Fruit fly (Drosophila melanogaster) whole organism, embryonic: ENCODE measurements around the gene Sidpn.

Experiments
- Abd-B ChIP-seq: fragments of 200-800 bp; sonication (Bioruptor generic); optimal IDR thresholded peaks from 2 replicates; lab custom pipeline; 2018; ENCODE audit warnings: missing biosample characterization, mild to moderate bottlenecking, missing genetic modification characterization, moderate library complexity
- BEAF-32 ChIP-seq: fragments of 200-800 bp; sonication (Bioruptor generic); optimal IDR thresholded peaks from 3 replicates; lab custom pipeline; 2017; ENCODE audit warnings: missing biosample characterization, missing genetic modification characterization, mild to moderate bottlenecking, moderate library complexity, missing genetic modification reagents
- CG11504 ChIP-seq: fragments of 200-800 bp; sonication (Bioruptor generic); optimal IDR thresholded peaks from 3 replicates; lab custom pipeline; 2019; ENCODE audit warnings: missing biosample characterization, mild to moderate bottlenecking, missing genetic modification characterization, moderate library complexity
- CG13123 ChIP-seq: fragments of 200-800 bp; sonication (Bioruptor generic); optimal IDR thresholded peaks from 2 replicates; lab custom pipeline; 2016; ENCODE audit warnings: missing biosample characterization, missing genetic modification characterization
- CG17186 ChIP-seq: fragments of 200-800 bp; sonication (Bioruptor generic); optimal IDR thresholded peaks from 3 replicates; lab custom pipeline; 2017; ENCODE audit warnings: missing biosample characterization, missing genetic modification reagents, missing genetic modification characterization
- CG17361 ChIP-seq: fragments of 200-800 bp; sonication (Bioruptor generic); IDR thresholded peaks from 3 replicates; pipeline ENCODE4 v1.3.6; 2022; ENCODE audit warnings: missing biosample characterization, missing genetic modification characterization
- CG18262 ChIP-seq: fragments of 200-800 bp; optimal IDR thresholded peaks from 3 replicates; lab custom pipeline; 2019; ENCODE audit warnings: missing biosample characterization, mild to moderate bottlenecking, missing genetic modification characterization, moderate library complexity
- CG2120 ChIP-seq: fragments of 200-800 bp; sonication (Bioruptor generic); optimal IDR thresholded peaks from 3 replicates; lab custom pipeline; 2016; ENCODE audit warnings: missing biosample characterization, missing genetic modification characterization
- CG30403 ChIP-seq: fragments of 200-800 bp; sonication (Bioruptor generic); optimal IDR thresholded peaks from 3 replicates; lab custom pipeline; 2016; ENCODE audit warnings: missing biosample characterization, missing genetic modification characterization
- CG31388 ChIP-seq: fragments of 200-800 bp; sonication (Bioruptor generic); optimal IDR thresholded peaks from 2 replicates; lab custom pipeline; 2016; ENCODE audit warnings: missing biosample characterization, missing genetic modification characterization
- CG34224 ChIP-seq: fragments of 200-800 bp; sonication (Bioruptor generic); IDR thresholded peaks from 3 replicates; pipeline ENCODE4 v1.3.6; 2022; ENCODE audit warnings: missing biosample characterization, missing genetic modification characterization; ENCODE audit not compliant: partially characterized antibody
- CG42726 ChIP-seq: fragments of 200-800 bp; sonication (Bioruptor generic); IDR thresholded peaks from 2 replicates; pipeline ENCODE4 v1.3.6; 2022; ENCODE audit warnings: missing biosample characterization, missing genetic modification characterization; ENCODE audit not compliant: partially characterized antibody
- CG5245 ChIP-seq: fragments of 200-800 bp; sonication (Bioruptor generic); optimal IDR thresholded peaks from 3 replicates; lab custom pipeline; 2016; ENCODE audit warnings: missing biosample characterization, missing genetic modification characterization
- CG6689 ChIP-seq: fragments of 200-800 bp; sonication (Bioruptor generic); IDR thresholded peaks from 2 replicates; pipeline ENCODE4 v1.3.6; 2022; ENCODE audit warnings: missing biosample characterization, missing genetic modification characterization
- CG8478 ChIP-seq: fragments of >200 bp; optimal IDR thresholded peaks from 2 replicates; lab custom pipeline; 2018
- CG9797 ChIP-seq: fragments of 200-800 bp; sonication (Bioruptor generic); optimal IDR thresholded peaks from 3 replicates; lab custom pipeline; 2018; ENCODE audit warnings: missing biosample characterization, mild to moderate bottlenecking, missing genetic modification characterization
- CG9932 ChIP-seq: fragments of 200-800 bp; sonication (Bioruptor generic); IDR thresholded peaks from 2 replicates; pipeline ENCODE4 v1.3.6; 2022; ENCODE audit warnings: missing biosample characterization, missing genetic modification characterization
- Ets97D ChIP-seq: fragments of 200-800 bp; sonication (Bioruptor generic); optimal IDR thresholded peaks from 3 replicates; lab custom pipeline; 2016; ENCODE audit warnings: missing biosample characterization, missing genetic modification characterization
- Fer3 ChIP-seq: fragments of 200-800 bp; sonication (Bioruptor generic); optimal IDR thresholded peaks from 2 replicates; lab custom pipeline; 2018; ENCODE audit warnings: missing biosample characterization, mild to moderate bottlenecking, missing genetic modification characterization, moderate library complexity
- Gug ChIP-seq: fragments of 200-800 bp; sonication (Bioruptor generic); IDR thresholded peaks from 4 replicates; pipeline ENCODE4 v1.3.6; 2022; ENCODE audit warnings: missing biosample characterization, missing genetic modification characterization
- HLH3B ChIP-seq: fragments of 200-800 bp; sonication (Bioruptor generic); IDR thresholded peaks from 2 replicates; pipeline ENCODE4 v1.3.6; 2022; ENCODE audit warnings: missing biosample characterization, missing genetic modification characterization
- HLH54F ChIP-seq: fragments of 200-800 bp; sonication (Bioruptor generic); optimal IDR thresholded peaks from 3 replicates; lab custom pipeline; 2016; ENCODE audit warnings: missing biosample characterization, missing genetic modification characterization
- Hmr ChIP-seq: fragments of 200-800 bp; sonication (Bioruptor generic); optimal IDR thresholded peaks from 3 replicates; lab custom pipeline; 2017; ENCODE audit warnings: mild to moderate bottlenecking, missing biosample characterization, missing genetic modification reagents, missing genetic modification characterization
- Lhr ChIP-seq: fragments of 200-800 bp; sonication (Bioruptor generic); optimal IDR thresholded peaks from 3 replicates; lab custom pipeline; 2017; ENCODE audit warnings: mild to moderate bottlenecking, missing biosample characterization, missing genetic modification reagents, missing genetic modification characterization
- Lim3 ChIP-seq: fragments of 200-800 bp; sonication (Bioruptor generic); IDR thresholded peaks from 2 replicates; pipeline ENCODE4 v1.3.6; 2022; ENCODE audit warnings: missing biosample characterization, missing genetic modification characterization
- Rx ChIP-seq: fragments of 200-800 bp; sonication (Bioruptor generic); IDR thresholded peaks from 2 replicates; pipeline ENCODE4 v1.3.6; 2022; ENCODE audit warnings: missing biosample characterization, missing genetic modification characterization
- Sox100B ChIP-seq: fragments of 200-800 bp; sonication (Bioruptor generic); optimal IDR thresholded peaks from 3 replicates; lab custom pipeline; 2018; ENCODE audit warnings: missing biosample characterization, mild to moderate bottlenecking, missing genetic modification characterization
- Sox102F ChIP-seq: fragments of 200-800 bp; sonication (Bioruptor generic); optimal IDR thresholded peaks from 2 replicates; lab custom pipeline; 2018; ENCODE audit warnings: missing biosample characterization, mild to moderate bottlenecking, missing genetic modification characterization, moderate library complexity
- ac ChIP-seq: fragments of 200-800 bp; sonication (Bioruptor generic); optimal IDR thresholded peaks from 3 replicates; lab custom pipeline; 2017; ENCODE audit warnings: missing biosample characterization, mild to moderate bottlenecking, missing genetic modification characterization
- ara ChIP-seq: fragments of 200-800 bp; sonication (Bioruptor generic); IDR thresholded peaks from 2 replicates; pipeline ENCODE4 v1.3.6; 2022; ENCODE audit warnings: missing biosample characterization, missing genetic modification characterization
- az2 ChIP-seq: fragments of 200-800 bp; sonication (Bioruptor generic); optimal IDR thresholded peaks from 3 replicates; lab custom pipeline; 2016; ENCODE audit warnings: missing biosample characterization, missing genetic modification characterization
- cato ChIP-seq: fragments of 200-800 bp; sonication (Bioruptor generic); optimal IDR thresholded peaks from 2 replicates; lab custom pipeline; 2016; ENCODE audit warnings: missing biosample characterization, missing genetic modification characterization, borderline replicate concordance
- chn ChIP-seq: fragments of 200-800 bp; sonication (Bioruptor generic); optimal IDR thresholded peaks from 2 replicates; lab custom pipeline; 2016; ENCODE audit warnings: missing biosample characterization, missing genetic modification characterization
- corto ChIP-seq: fragments of 200-800 bp; sonication (Bioruptor generic); optimal IDR thresholded peaks from 2 replicates; lab custom pipeline; 2016; ENCODE audit warnings: missing biosample characterization, mild to moderate bottlenecking, missing genetic modification characterization, moderate library complexity
- croc ChIP-seq: fragments of 200-800 bp; sonication (Bioruptor generic); conservative IDR thresholded peaks from 3 replicates; pipeline ENCODE4 v1.3.6; 2022; ENCODE audit warnings: missing biosample characterization, missing genetic modification characterization
- dimm ChIP-seq: fragments of 200-800 bp; sonication (Bioruptor generic); IDR thresholded peaks from 2 replicates; pipeline ENCODE4 v1.3.6; 2022; ENCODE audit warnings: missing biosample characterization, missing genetic modification characterization
- eve ChIP-seq, 2 experiments: fragments of >200 bp; optimal IDR thresholded peaks; 2 replicates each; lab custom pipeline; 2017; ENCODE audit warnings: missing biosample characterization in 2 of 2, missing genetic modification characterization in 2 of 2
- exex ChIP-seq: fragments of 200-800 bp; sonication (Bioruptor generic); optimal IDR thresholded peaks from 4 replicates; lab custom pipeline; 2018; ENCODE audit warnings: missing biosample characterization, mild to moderate bottlenecking, missing genetic modification characterization, moderate library complexity
- grau ChIP-seq: fragments of 200-800 bp; optimal IDR thresholded peaks from 3 replicates; lab custom pipeline; 2019; ENCODE audit warnings: missing biosample characterization, mild to moderate bottlenecking, missing genetic modification characterization, moderate library complexity
- gsb ChIP-seq: fragments of 200-800 bp; sonication (Bioruptor generic); IDR thresholded peaks from 2 replicates; pipeline ENCODE4 v1.3.6; 2022; ENCODE audit warnings: missing biosample characterization, missing genetic modification characterization
- kay ChIP-seq: fragments of 200-800 bp; sonication (Bioruptor generic); optimal IDR thresholded peaks from 2 replicates; lab custom pipeline; 2016; ENCODE audit warnings: missing biosample characterization, missing genetic modification characterization
- ken ChIP-seq: fragments of 200-800 bp; sonication (Bioruptor generic); IDR thresholded peaks from 3 replicates; pipeline ENCODE4 v1.3.6; 2022; ENCODE audit warnings: missing biosample characterization, missing genetic modification characterization
- maf-S ChIP-seq: fragments of 200-800 bp; sonication (Bioruptor generic); optimal IDR thresholded peaks from 2 replicates; lab custom pipeline; 2016; ENCODE audit warnings: missing biosample characterization, missing genetic modification characterization
- mirr ChIP-seq: fragments of 200-800 bp; sonication (Bioruptor generic); optimal IDR thresholded peaks from 3 replicates; lab custom pipeline; 2018; ENCODE audit warnings: missing biosample characterization, mild to moderate bottlenecking, missing genetic modification characterization
- odd ChIP-seq: fragments of 200-800 bp; sonication (Bioruptor generic); optimal IDR thresholded peaks from 2 replicates; lab custom pipeline; 2017; ENCODE audit warnings: missing biosample characterization, mild to moderate bottlenecking, missing genetic modification characterization
- sqz ChIP-seq: fragments of 200-800 bp; sonication (Bioruptor generic); optimal IDR thresholded peaks from 3 replicates; lab custom pipeline; 2018; ENCODE audit warnings: missing biosample characterization, mild to moderate bottlenecking, missing genetic modification characterization
- ttk ChIP-seq: fragments of 200-800 bp; sonication (Bioruptor generic); IDR thresholded peaks from 2 replicates; pipeline ENCODE4 v2.1.2; 2022; ENCODE audit warnings: missing biosample characterization, missing genetic modification characterization
- unc-4 ChIP-seq: fragments of 200-800 bp; sonication (Bioruptor generic); IDR thresholded peaks from 2 replicates; pipeline ENCODE4 v1.3.6; 2022; ENCODE audit warnings: missing biosample characterization, missing genetic modification characterization; ENCODE audit not compliant: partially characterized antibody
- usp ChIP-seq: fragments of >200 bp; optimal IDR thresholded peaks from 2 replicates; lab custom pipeline; 2017; ENCODE audit warnings: missing biosample characterization, missing genetic modification characterization
- wek ChIP-seq: fragments of 200-800 bp; sonication (Bioruptor generic); optimal IDR thresholded peaks from 3 replicates; lab custom pipeline; 2018; ENCODE audit warnings: missing biosample characterization, mild to moderate bottlenecking, missing genetic modification characterization, moderate library complexity

Gene Sidpn

dm6 chr2L:18982826-18983758 is 44.4 kb upstream of the Sidpn start (continued):
- no peak for TF ChIP-seq ac
- no peak for TF ChIP-seq HLH54F (GFP tag; lab: Kevin White, UChicago)
- no peak for TF ChIP-seq dimm
- TF ChIP-seq croc = no peak
- TF ChIP-seq sqz (GFP tag; lab: Kevin White, UChicago) = no peak
- TF ChIP-seq CG42726 (GFP tag; lab: Robert Waterston, UW) = no peak
- peak; percentile 84 for TF ChIP-seq grau (tag; lab: Kevin White, UChicago)
- TF ChIP-seq CG6689 = no peak
- no peak for TF ChIP-seq CG17186 (GFP tag; lab: Kevin White, UChicago)
- TF ChIP-seq Fer3 = no peak
- no peak for TF ChIP-seq Abd-B (GFP tag; lab: Kevin White, UChicago)
- TF ChIP-seq CG8478 (lab: Kevin White, UChicago) = no peak
- TF ChIP-seq exex (tag; lab: Kevin White, UChicago) = no peak
- TF ChIP-seq ttk (GFP tag; lab: Robert Waterston, UW) = no peak
- no peak for TF ChIP-seq HLH3B (GFP tag; lab: Robert Waterston, UW)
- TF ChIP-seq CG11504 (tag; lab: Kevin White, UChicago) = peak; percentile 51
- no peak for TF ChIP-seq Gug (GFP tag; lab: Robert Waterston, UW)
- peak; percentile 4 for TF ChIP-seq CG30403 (GFP tag; lab: Kevin White, UChicago)
- no peak for TF ChIP-seq Rx (GFP tag; lab: Robert Waterston, UW)
- peak; percentile 25 for TF ChIP-seq CG18262 (tag; lab: Kevin White, UChicago)
- no peak for TF ChIP-seq BEAF-32 (GFP tag; lab: Kevin White, UChicago)
- no peak for TF ChIP-seq corto (GFP tag; lab: Kevin White, UChicago)
- TF ChIP-seq az2 = peak; percentile 16
- TF ChIP-seq gsb (GFP tag; lab: Robert Waterston, UW) = no peak
- peak; percentile 3 for TF ChIP-seq Sox102F
- TF ChIP-seq Hmr (GFP tag; lab: Kevin White, UChicago) = no peak
- no peak for TF ChIP-seq Sox100B (GFP tag; lab: Kevin White, UChicago)
- TF ChIP-seq cato (GFP tag; lab: Kevin White, UChicago) = no peak
- TF ChIP-seq CG34224 (GFP tag; lab: Robert Waterston, UW) = no peak
- no peak for TF ChIP-seq CG13123 (GFP tag; lab: Kevin White, UChicago)
- no peak for TF ChIP-seq ken (GFP tag; lab: Robert Waterston, UW)
- TF ChIP-seq Lhr (GFP tag; lab: Kevin White, UChicago) = no peak
- no peak for TF ChIP-seq CG5245 (GFP tag; lab: Kevin White, UChicago)
- no peak for TF ChIP-seq CG9797 (GFP tag; lab: Kevin White, UChicago)
- TF ChIP-seq kay = no peak
- TF ChIP-seq Ets97D (GFP tag; lab: Kevin White, UChicago) = no peak
- TF ChIP-seq CG31388 (GFP tag; lab: Kevin White, UChicago) = no peak
- TF ChIP-seq chn (GFP tag; lab: Kevin White, UChicago) = no peak
- no peak for TF ChIP-seq unc-4
- TF ChIP-seq odd (GFP tag; lab: Kevin White, UChicago) = no peak
- no peak for TF ChIP-seq mirr (GFP tag; lab: Kevin White, UChicago)
- TF ChIP-seq eve (GFP tag; optimal IDR thresholded peaks at IDR 0.05; lab: Kevin White, UChicago) = peak in 1 of 2 experiments; percentile 43
- no peak for TF ChIP-seq Lim3 (GFP tag; lab: Robert Waterston, UW)
- TF ChIP-seq CG9932 (GFP tag; lab: Robert Waterston, UW) = no peak
- no peak for TF ChIP-seq wek
- TF ChIP-seq maf-S = no peak
- no peak for TF ChIP-seq usp (GFP tag; lab: Kevin White, UChicago)
- TF ChIP-seq CG17361 (GFP tag; lab: Robert Waterston, UW) = peak; percentile 42; the same call in 1 of the 3 replicates
- TF ChIP-seq ara = no peak
- peak; percentile 0 for TF ChIP-seq CG2120 (GFP tag; lab: Kevin White, UChicago)
